Worm (Caenorhabditis elegans): ENCODE measurements around the gene srd-58.

srd-58 gene

ce11 chrII:7154711-7155110 is 50.1 kb downstream of the srd-58 start:
- TF ChIP-seq nhr-120 (GFP tag; IDR thresholded peaks at IDR 0.05) (no peak), egrh-3 (GFP tag; IDR thresholded peaks at IDR 0.05) (peak; percentile 88), zfh-2 (GFP tag; conservative IDR thresholded peaks at IDR 0.05) (peak; percentile 88)
